Worm (Caenorhabditis elegans): ENCODE measurements around the gene dsl-6.

DNA sequence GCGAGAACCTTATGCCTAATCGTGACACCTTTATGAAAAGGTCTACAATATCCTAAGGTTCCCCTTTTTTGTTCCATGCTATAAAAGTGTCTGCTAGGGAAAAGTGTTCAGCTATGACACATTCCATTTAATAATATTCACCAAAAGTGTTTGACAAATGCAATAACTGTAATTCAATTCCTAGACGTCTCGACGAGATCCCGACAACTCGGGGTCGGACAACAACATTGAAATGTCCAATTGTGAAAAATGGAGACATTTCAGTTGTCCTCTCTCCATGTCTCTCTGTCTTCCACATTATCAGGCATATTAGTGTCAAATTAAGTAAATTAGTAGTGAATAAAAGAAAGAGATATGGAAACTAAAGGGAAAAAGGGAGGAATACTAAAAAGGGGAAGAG is 33.3 kb upstream of the dsl-6 start:
- TF ChIP-seq ref-1 (GFP tag; conservative IDR thresholded peaks at IDR 0.05) (no peak), ztf-23 (GFP tag; IDR thresholded peaks at IDR 0.05) (no peak)

Measured in whole organism, midembryonic.